Fruit fly (Drosophila melanogaster): ENCODE data around the gene dpr20.

Gene dpr20

DNA sequence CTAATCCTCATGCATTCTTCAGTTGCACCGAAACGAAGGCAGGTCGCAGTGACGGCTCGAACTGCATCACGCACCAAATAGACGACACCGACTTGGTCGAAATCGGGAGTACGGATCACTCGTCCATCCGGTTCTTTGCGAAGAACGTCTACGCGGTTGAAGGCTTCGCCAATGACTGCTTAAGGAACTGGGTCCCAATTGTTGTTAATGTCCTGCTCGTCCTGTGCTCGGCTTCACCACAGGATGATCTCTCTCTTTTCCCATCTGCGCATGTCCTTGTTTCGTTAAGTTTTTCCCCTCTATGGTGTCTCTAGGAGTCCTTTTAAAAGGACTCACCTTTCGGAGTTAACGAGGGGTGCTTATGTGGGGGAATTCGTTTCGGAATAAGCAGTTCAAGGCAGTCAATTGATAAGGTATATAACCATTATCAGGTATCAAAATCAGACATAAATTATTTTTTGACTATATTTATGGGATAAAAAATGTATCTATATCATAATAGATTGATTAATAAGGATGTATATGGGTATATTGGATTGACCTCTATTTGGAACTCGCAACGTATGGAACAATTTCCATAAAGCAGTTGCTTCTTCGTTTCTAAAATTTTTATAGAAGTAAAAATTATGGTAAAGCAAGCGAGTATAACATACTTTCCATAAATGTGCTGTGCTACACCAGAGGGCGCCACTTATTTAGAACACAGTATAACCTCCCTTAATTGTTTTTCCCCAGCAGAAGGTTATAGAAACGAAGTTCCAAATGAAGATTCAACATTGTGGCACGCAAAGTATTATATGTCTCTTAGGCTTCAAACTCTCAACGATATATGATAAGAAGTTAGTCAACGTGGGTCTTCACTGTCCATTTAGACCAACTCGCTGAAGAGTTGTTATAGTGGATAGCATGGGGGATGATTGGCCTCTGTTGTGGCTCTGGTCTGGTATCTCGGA is at the start of gene dpr20:
Gene dpr20 (minus strand): TSS at position 186 of the 953 bp plus-strand sequence.
- peak; percentile 85 to 87 for TF ChIP-seq CTCF (optimal IDR thresholded peaks at IDR 0.05)
- no peak for TF ChIP-seq CG8478 (optimal IDR thresholded peaks at IDR 0.05)

DNA sequence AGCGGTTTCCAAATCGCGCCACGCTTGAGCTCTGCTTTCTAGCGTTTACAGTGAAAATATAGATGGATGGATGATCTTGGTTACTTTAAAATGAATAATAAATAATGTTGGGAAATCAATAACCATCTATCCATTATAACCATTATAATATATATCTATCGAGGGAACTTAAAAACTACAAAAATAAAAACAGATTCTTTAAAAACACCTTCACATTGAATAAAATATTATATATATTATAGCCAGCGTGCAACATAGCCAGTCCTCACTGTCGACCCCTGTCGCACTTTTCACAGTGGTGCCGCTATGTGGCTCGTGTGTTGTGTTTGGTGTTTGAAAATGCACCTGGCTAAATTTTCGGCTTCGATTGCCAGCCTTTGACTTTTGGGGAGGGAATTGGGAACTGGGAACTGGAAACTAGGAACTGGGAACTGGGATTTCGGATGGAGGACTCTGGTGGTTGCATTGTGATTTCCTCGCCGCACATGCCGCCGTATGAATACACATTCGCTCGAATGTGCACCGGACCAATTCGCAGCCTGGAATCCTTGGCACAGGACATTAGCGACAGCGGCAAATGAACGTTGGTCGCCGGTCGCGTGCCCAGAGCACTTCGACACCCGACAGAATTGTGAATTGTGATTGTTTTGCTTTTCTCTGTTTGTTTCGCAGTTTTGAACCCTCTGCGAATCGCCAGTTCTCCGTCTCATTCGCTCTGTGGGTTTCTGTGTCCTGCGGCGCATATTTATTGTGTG is 48.1 kb upstream of the dpr20 start:
- TF ChIP-seq CG8478 (optimal IDR thresholded peaks at IDR 0.05) (no peak), CTCF (optimal IDR thresholded peaks at IDR 0.05) (no peak)

DNA sequence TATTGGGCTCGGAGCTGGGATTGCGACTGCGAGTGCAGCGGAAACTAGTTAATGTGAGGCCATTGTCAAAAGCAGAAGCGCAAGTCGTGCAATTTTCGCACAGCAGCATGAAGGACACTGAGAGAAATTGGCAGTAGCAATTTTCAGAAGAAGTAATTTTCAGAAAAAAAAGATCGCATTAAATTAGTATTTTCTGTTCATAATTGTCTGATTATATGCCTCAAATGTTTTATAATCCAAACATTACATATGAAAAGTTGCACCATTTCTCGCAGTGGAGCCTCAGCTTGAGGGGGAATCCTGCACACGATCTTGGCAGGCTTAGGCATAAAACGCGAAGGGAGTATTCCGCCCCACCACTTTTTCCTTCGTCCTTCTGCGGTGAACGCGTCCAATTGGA is 47.3 kb upstream of the dpr20 start:
- TF ChIP-seq CG8478 (optimal IDR thresholded peaks at IDR 0.05): no peak
- TF ChIP-seq CTCF (optimal IDR thresholded peaks at IDR 0.05): no peak

DNA sequence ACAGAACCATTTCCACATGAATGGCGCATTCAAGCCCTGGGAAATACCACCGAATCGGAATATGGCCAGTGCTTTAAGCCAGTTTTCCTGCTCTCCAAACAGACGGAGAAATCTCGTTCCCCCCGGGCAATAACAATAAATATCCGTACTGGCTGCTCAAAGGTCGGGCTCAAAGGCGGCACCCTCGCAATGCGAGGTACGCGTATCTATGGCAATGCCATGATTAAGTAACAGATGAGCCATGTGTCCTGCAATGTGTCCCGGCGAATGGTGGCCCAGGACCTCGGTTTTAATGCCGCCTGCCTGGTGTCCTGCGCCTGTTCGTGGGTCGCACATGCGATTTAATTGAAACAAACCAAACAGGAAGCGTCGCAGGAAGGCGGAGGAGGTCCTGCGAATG is 46.9 kb upstream of the dpr20 start:
- TF ChIP-seq CG8478 (optimal IDR thresholded peaks at IDR 0.05) (no peak), CTCF (optimal IDR thresholded peaks at IDR 0.05) (no peak)

DNA sequence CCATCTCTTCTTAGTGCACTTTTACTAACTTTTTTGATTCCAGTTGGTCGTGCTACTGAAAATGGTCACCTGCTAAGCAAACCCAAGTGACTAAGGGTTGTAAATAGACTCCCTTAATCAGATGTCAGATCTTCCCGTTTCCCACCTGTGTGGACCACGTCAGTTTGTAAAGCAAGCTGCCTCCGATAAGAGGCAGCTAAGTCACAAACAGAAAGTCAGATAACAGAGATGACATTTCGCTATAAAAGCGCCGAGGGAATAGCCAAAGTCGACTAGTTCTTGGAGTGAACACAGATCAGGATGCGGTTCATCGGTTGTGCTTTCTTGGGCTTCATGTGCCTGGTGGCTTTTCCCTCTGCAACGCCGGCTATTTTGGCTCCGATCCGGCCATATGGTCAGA is 45.5 kb upstream of the dpr20 start, which contains the start of gene mat:
Gene mat (plus strand): TSS at position 301 of the 400 bp plus-strand sequence.
- TF ChIP-seq CTCF (optimal IDR thresholded peaks at IDR 0.05) (no peak), CG8478 (optimal IDR thresholded peaks at IDR 0.05) (no peak)

DNA sequence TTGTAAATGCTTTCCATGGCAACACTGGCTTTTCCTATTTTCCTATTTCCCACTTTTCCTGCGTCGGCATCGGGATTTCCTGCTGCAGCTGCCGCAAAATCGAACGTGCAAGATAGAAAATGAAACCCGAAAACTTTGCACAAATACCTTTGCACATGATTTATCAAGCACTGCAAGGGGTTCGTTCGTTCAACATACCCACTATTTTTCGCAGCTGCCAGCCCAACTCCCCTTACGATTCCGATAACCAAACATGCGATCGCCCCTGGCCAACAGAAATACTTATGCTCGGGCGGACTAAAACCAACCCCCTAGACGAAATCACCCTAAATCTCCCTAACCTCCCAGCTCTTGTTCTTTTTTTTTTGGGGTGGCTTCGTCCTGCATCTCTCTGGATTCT is 44.4 kb upstream of the dpr20 start:
- TF ChIP-seq CTCF (optimal IDR thresholded peaks at IDR 0.05) (no peak), CG8478 (optimal IDR thresholded peaks at IDR 0.05) (no peak)

DNA sequence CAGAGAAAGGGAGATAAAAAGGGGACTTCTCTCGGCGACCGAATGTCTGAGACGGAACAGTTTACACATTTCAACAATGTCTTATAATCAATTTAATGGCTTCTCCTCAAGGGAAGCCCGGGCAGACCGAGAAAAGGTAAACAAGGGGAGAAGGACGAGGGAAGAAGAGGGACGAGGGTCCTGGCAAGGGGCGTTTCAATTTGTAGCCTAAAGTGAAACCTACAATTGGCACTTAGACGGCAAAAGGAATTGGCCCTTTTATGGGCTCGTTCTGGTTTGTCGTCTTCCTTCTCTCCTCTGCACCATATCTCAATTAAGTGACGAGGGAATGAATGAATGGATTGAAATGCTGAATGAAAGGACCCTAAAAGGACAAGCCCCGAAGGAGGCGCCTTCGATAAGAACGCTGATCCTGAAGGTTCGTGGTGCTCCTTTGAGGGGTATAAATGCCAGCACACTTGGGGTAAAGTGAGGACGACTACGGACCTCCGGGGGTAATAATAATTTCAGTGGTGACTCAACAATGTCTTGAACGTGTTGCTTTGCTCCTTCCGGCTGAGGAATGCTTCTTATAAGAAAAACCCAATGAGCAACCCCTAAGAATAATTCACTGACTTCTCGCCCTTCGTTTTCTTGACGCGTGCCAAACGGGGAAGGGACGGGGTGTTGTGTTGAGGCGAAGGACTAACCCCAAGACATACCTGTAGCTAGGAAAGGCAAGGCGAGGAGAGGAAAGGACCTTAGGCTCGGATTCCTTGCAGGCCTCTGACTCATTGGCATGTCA is 43.6 kb upstream of the dpr20 start:
- TF ChIP-seq CTCF (optimal IDR thresholded peaks at IDR 0.05) (no peak), CG8478 (optimal IDR thresholded peaks at IDR 0.05) (no peak)

DNA sequence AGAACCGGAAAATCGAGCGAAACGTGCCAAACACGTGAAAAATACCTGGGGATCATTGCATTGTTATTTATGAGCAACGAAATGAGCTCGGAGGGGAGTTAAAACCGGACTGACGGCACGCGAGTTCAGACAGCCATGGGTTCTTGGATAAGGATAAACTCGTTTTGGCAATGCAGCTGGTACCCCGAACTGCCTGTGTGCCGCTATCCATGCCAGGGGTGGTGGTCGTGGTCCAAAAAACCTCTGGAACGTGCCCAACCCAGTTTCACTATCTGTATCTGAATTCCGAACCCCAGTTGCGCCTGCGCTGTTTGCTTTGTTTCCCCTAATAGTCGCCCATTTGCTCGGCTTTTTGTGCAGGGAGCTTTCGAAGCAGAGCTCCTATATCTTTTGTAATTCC is 42.3 kb upstream of the dpr20 start:
- no peak for TF ChIP-seq CTCF (optimal IDR thresholded peaks at IDR 0.05)
- TF ChIP-seq CG8478 (optimal IDR thresholded peaks at IDR 0.05): no peak

DNA sequence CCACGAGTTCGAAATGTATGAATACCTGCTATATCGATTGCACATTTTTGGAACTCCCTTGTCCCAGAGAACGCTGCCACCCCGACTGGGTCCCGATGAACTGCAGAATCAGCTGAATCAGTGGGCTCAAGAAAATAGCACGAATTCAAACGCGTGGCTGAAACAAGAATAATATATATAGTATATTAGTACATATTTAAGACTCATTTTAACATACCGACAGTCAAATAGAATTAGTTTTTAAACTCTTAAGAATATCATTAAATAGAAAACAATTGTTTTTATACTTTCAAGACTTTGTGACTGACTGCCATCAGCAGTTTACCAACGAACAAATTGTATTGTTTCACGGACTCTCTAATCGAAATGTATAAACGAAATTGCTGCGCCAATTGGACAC is 40.0 kb upstream of the dpr20 start, which contains the start of gene CG34057:
Gene CG34057 (plus strand): TSS at position 301 of the 400 bp plus-strand sequence.
- TF ChIP-seq CTCF (optimal IDR thresholded peaks at IDR 0.05) (no peak), CG8478 (optimal IDR thresholded peaks at IDR 0.05) (no peak)

DNA sequence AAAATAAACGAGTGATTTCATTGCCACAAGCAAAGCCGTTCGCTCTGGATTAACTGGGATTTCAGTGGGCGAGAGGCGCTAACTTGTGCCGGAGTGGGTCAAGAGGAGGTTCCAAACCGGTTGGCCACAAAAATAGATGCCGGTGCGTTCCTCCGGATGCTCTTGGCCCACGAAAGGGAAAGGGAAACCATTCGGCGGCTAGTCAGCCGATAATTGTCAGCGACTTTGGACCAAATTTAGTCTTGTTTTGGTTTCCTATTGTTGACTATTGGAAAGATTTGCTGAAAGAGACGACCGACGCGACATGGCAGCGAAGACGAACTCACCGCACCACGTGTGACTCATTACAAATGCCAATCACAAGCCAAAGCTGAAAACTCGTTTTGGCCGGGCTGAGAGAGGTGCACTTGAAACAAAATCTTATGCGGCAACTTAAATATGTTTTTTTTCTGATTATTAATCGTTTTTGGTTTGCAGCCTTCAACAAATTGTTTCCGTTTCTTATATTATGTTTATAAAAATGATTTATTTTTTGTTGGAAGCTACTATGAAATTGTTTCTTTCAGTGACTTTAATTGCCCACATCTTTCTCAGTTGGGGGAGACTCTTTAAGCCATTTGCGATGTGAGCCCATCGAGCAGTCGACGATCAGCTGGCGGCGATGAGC is 38.4 kb upstream of the dpr20 start, which contains the start of gene CG34056:
Gene CG34056 (plus strand): TSS at position 638 of the 667 bp plus-strand sequence.
- no peak for TF ChIP-seq CTCF (optimal IDR thresholded peaks at IDR 0.05)
- TF ChIP-seq CG8478 (optimal IDR thresholded peaks at IDR 0.05): no peak

DNA sequence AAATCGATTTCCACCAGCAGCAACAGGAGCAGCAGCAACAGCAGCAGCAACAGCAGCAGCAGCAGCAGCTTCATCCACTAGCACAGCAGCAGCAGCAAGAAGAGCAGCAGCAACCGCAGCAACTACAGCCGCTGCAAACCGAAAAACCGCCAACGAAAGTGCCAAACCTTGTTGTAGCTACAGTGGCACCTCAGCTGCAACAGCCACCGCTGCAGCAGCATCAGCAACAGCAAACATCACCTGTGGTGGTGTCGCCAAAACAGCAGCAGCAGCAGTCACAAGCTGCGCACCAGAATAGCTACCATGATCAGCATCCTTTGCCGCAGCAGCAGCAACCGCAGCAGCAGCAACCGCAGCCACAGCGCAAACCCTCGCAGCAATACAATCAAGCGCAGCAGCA is 31.3 kb upstream of the dpr20 start:
- TF ChIP-seq CTCF (optimal IDR thresholded peaks at IDR 0.05) (no peak), CG8478 (optimal IDR thresholded peaks at IDR 0.05) (no peak)

DNA sequence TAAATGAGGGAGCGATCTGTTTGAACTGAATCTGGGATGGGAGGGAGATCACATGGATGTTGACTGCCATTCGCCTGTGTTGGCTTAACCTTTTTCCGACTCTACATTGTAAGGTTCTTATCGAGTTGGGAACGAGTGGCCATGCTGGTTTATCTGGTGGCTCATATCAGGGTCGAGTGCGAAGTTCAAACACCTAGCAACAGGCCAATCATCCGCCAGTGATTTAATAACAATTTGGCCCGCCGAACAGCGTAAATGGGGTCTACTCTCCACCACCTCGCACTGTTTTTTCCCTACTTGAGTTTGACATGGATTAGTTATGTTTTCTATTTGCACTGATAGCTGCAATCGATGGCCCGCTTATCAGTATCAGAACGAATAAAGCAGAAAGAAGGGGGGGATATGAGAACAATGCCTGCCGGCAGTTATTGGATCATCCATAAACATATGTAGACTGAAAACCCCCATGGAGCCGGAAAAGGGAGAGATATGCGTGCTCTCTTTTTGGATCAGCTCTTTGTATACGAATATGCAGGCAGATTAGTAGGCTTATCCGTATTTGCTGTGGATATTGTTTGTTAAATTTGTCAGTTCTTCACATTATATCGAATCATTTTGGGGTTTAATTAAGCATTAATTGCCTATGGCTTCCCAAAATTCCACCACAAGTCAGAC is 30.5 kb upstream of the dpr20 start:
- TF ChIP-seq CTCF (optimal IDR thresholded peaks at IDR 0.05) (no peak), CG8478 (optimal IDR thresholded peaks at IDR 0.05) (no peak)

DNA sequence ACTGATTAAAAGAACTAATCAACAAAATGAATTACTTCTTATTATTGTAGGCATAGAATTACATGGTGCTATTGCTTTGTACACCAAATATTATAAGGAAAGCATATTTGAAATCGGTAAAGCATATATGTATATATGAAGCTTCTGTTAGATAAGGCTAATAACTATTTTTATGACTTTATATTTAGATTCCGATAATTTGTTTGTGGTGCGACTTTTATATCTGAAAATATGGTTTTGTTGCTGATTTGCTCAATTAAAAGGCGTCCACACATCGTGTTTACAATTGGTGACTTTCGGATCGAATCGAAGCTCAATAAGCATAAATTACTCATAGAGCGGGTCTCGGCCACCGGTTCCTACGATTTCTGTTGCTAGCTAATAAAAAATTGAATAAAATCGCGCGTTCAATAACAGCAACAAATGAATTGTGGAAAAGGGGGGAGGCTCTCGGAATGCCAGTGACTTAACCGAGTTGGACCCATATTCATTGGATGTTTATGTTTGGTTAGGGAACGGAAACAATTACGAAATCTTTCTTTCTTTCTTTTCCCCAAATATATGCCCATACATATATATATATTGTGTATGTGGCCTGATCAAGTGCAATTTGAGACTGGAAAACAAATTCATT is 28.7 kb upstream of the dpr20 start:
- TF ChIP-seq CTCF (optimal IDR thresholded peaks at IDR 0.05): no peak
- no peak for TF ChIP-seq CG8478 (optimal IDR thresholded peaks at IDR 0.05)

Measured in S2 (cell line).